Fruit fly (Drosophila melanogaster): ENCODE measurements around the gene CG4393.

- TF ChIP-seq CG32264 (GFP tag; optimal IDR thresholded peaks at IDR 0.05) (no peak), psq (GFP tag; optimal IDR thresholded peaks at IDR 0.05) (no peak), pan (optimal IDR thresholded peaks at IDR 0.05) (no peak), N (GFP tag; optimal IDR thresholded peaks at IDR 0.05) (no peak), ey (GFP tag; optimal IDR thresholded peaks at IDR 0.05) (no peak), Sp1 (GFP tag; optimal IDR thresholded peaks at IDR 0.05) (no peak), GATAd (GFP tag; optimal IDR thresholded peaks at IDR 0.05) (no peak), Abd-B (GFP tag; optimal IDR thresholded peaks at IDR 0.05) (no peak), Jra (GFP tag; optimal IDR thresholded peaks at IDR 0.05) (no peak), dsf (GFP tag; optimal IDR thresholded peaks at IDR 0.05; ENCODE audit: borderline replicate concordance) (no peak)
Observed at dm6 chr3R:23386907-23387306, 2.3 kb upstream of the CG4393 start.

All from whole organism, wandering third instar larva.